Fruit fly (Drosophila melanogaster) whole organism, prepupa: Measurements from ENCODE around the gene CG3032.

Experiments
- CG10631 ChIP-seq: fragments of 200-800 bp; sonication (Bioruptor generic); optimal IDR thresholded peaks from 2 replicates; lab custom pipeline; 2016; ENCODE audit warnings: missing biosample characterization, missing genetic modification characterization
- CG10669 ChIP-seq: fragments of 200-800 bp; sonication (Bioruptor generic); optimal IDR thresholded peaks from 3 replicates; lab custom pipeline; 2018; ENCODE audit warnings: missing biosample characterization, mild to moderate bottlenecking, missing genetic modification characterization, moderate library complexity
- CG11762 ChIP-seq: fragments of 200-800 bp; sonication (Bioruptor generic); optimal IDR thresholded peaks from 3 replicates; lab custom pipeline; 2016; ENCODE audit warnings: missing biosample characterization, missing genetic modification characterization; ENCODE audit not compliant: insufficient read depth
- CG11902 ChIP-seq: fragments of 200-800 bp; sonication (Bioruptor generic); optimal IDR thresholded peaks from 3 replicates; lab custom pipeline; 2016; ENCODE audit warnings: missing biosample characterization, missing genetic modification characterization
- CG15336 ChIP-seq: fragments of 200-800 bp; sonication (Bioruptor generic); IDR thresholded peaks from 2 replicates; pipeline ENCODE4 v1.3.6; 2022; ENCODE audit warnings: missing biosample characterization, missing genetic modification characterization
- CG1621 ChIP-seq: fragments of 200-800 bp; sonication (Bioruptor generic); optimal IDR thresholded peaks from 3 replicates; lab custom pipeline; 2018; ENCODE audit warnings: missing biosample characterization, mild to moderate bottlenecking, missing genetic modification characterization
- CG3032 ChIP-seq: fragments of 200-800 bp; optimal IDR thresholded peaks from 2 replicates; lab custom pipeline; 2019; ENCODE audit warnings: missing biosample characterization, mild to moderate bottlenecking, missing genetic modification characterization, moderate library complexity
- CG31627 ChIP-seq: fragments of 200-800 bp; sonication (Bioruptor generic); optimal IDR thresholded peaks from 3 replicates; lab custom pipeline; 2016; ENCODE audit warnings: missing biosample characterization, missing genetic modification characterization
- CG32006 ChIP-seq: fragments of 200-800 bp; sonication (Bioruptor generic); optimal IDR thresholded peaks from 3 replicates; lab custom pipeline; 2017; ENCODE audit warnings: missing biosample characterization, mild to moderate bottlenecking, missing genetic modification characterization
- CG34406 ChIP-seq: fragments of 200-800 bp; sonication (Bioruptor generic); optimal IDR thresholded peaks from 3 replicates; lab custom pipeline; 2016; ENCODE audit warnings: missing biosample characterization, missing genetic modification characterization
- CG4318 ChIP-seq: fragments of 200-800 bp; sonication (Bioruptor generic); optimal IDR thresholded peaks from 3 replicates; lab custom pipeline; 2017; ENCODE audit warnings: missing biosample characterization, mild to moderate bottlenecking, missing genetic modification characterization
- CG6163 ChIP-seq: fragments of 200-800 bp; sonication (Bioruptor generic); IDR thresholded peaks from 3 replicates; pipeline ENCODE4 v1.3.6; 2022; ENCODE audit warnings: missing biosample characterization, missing genetic modification characterization
- CG6792 ChIP-seq: fragments of 200-800 bp; sonication (Bioruptor generic); optimal IDR thresholded peaks from 3 replicates; lab custom pipeline; 2016; ENCODE audit warnings: missing biosample characterization, missing genetic modification characterization
- CG8119 ChIP-seq: fragments of 200-800 bp; sonication (Bioruptor generic); IDR thresholded peaks from 3 replicates; pipeline ENCODE4 v1.3.6; 2022; ENCODE audit warnings: missing biosample characterization, missing genetic modification characterization
- CG8319 ChIP-seq: fragments of 200-800 bp; sonication (Bioruptor generic); optimal IDR thresholded peaks from 3 replicates; lab custom pipeline; 2016; ENCODE audit warnings: missing biosample characterization, missing genetic modification characterization
- CG9139 ChIP-seq: fragments of 200-800 bp; sonication (Bioruptor generic); optimal IDR thresholded peaks from 3 replicates; lab custom pipeline; 2017; ENCODE audit warnings: missing biosample characterization, mild to moderate bottlenecking, missing genetic modification characterization
- Eip75B ChIP-seq: fragments of 200-800 bp; sonication (Bioruptor generic); optimal IDR thresholded peaks from 3 replicates; lab custom pipeline; 2016; ENCODE audit warnings: missing biosample characterization, missing genetic modification characterization
- Eip78C ChIP-seq: fragments of 200-800 bp; sonication (Bioruptor generic); peaks from one replicate; lab custom pipeline; 2016; ENCODE audit warnings: missing biosample characterization, missing genetic modification characterization
- Eip93F ChIP-seq: fragments of 200-800 bp; sonication (Bioruptor generic); optimal IDR thresholded peaks from 2 replicates; lab custom pipeline; 2016; ENCODE audit warnings: missing biosample characterization, mild to moderate bottlenecking, missing genetic modification characterization
- Ets96B ChIP-seq: fragments of 200-800 bp; optimal IDR thresholded peaks from 2 replicates; lab custom pipeline; 2019; ENCODE audit warnings: missing biosample characterization, mild to moderate bottlenecking, missing genetic modification characterization, moderate library complexity
- Gug ChIP-seq: fragments of 200-800 bp; sonication (Bioruptor generic); IDR thresholded peaks from 2 replicates; pipeline ENCODE4 v1.3.6; 2022; ENCODE audit warnings: missing biosample characterization, missing genetic modification characterization
- Hr39 ChIP-seq: fragments of 200-800 bp; sonication (Bioruptor generic); optimal IDR thresholded peaks from 2 replicates; lab custom pipeline; 2016; ENCODE audit warnings: missing biosample characterization, missing genetic modification characterization
- Hr4 ChIP-seq: fragments of 200-800 bp; sonication (Bioruptor generic); optimal IDR thresholded peaks from 3 replicates; lab custom pipeline; 2016; ENCODE audit warnings: missing biosample characterization, missing genetic modification characterization
- Lpt ChIP-seq: fragments of 200-800 bp; sonication (Bioruptor generic); optimal IDR thresholded peaks from 3 replicates; lab custom pipeline; 2016; ENCODE audit warnings: missing biosample characterization, missing genetic modification characterization
- Met ChIP-seq: fragments of 200-800 bp; sonication (Bioruptor generic); optimal IDR thresholded peaks from 3 replicates; lab custom pipeline; 2016; ENCODE audit warnings: missing biosample characterization, missing genetic modification characterization
- OdsH ChIP-seq: fragments of 200-800 bp; sonication (Bioruptor generic); optimal IDR thresholded peaks from 3 replicates; lab custom pipeline; 2016; ENCODE audit warnings: missing biosample characterization, missing genetic modification characterization
- Smox ChIP-seq: fragments of 200-800 bp; sonication (Bioruptor generic); optimal IDR thresholded peaks from 3 replicates; lab custom pipeline; 2016; ENCODE audit warnings: missing biosample characterization, missing genetic modification characterization
- Sox102F ChIP-seq: fragments of 200-800 bp; sonication (Bioruptor generic); optimal IDR thresholded peaks from 2 replicates; lab custom pipeline; 2016; ENCODE audit warnings: missing biosample characterization, mild to moderate bottlenecking, missing genetic modification characterization
- Sox14 ChIP-seq: fragments of 200-800 bp; sonication (Bioruptor generic); optimal IDR thresholded peaks from 3 replicates; lab custom pipeline; 2016; ENCODE audit warnings: missing biosample characterization, missing genetic modification characterization
- Sox15 ChIP-seq: fragments of 200-800 bp; sonication (Bioruptor generic); optimal IDR thresholded peaks from 3 replicates; lab custom pipeline; 2016; ENCODE audit warnings: missing biosample characterization, missing genetic modification characterization
- achi ChIP-seq: fragments of 200-800 bp; sonication (Bioruptor generic); optimal IDR thresholded peaks from 3 replicates; lab custom pipeline; 2016; ENCODE audit warnings: missing biosample characterization, missing genetic modification characterization
- acj6 ChIP-seq: fragments of 200-800 bp; sonication (Bioruptor generic); optimal IDR thresholded peaks from 3 replicates; lab custom pipeline; 2016; ENCODE audit warnings: missing biosample characterization, missing genetic modification characterization
- dsx ChIP-seq: fragments of 200-800 bp; optimal IDR thresholded peaks from 3 replicates; lab custom pipeline; 2019; ENCODE audit warnings: missing biosample characterization, mild to moderate bottlenecking, missing genetic modification characterization, moderate library complexity; ENCODE audit not compliant: poor library complexity, severe bottlenecking
- eg ChIP-seq: fragments of 200-800 bp; sonication (Bioruptor generic); IDR thresholded peaks from 3 replicates; pipeline ENCODE4 v1.3.6; 2022; ENCODE audit warnings: missing biosample characterization, missing genetic modification characterization
- esn ChIP-seq: fragments of 200-800 bp; sonication (Bioruptor generic); optimal IDR thresholded peaks from 2 replicates; lab custom pipeline; 2016; ENCODE audit warnings: missing biosample characterization, mild to moderate bottlenecking, missing genetic modification characterization, moderate library complexity
- fd59A ChIP-seq: fragments of 200-800 bp; sonication (Bioruptor generic); optimal IDR thresholded peaks from 2 replicates; lab custom pipeline; 2017; ENCODE audit warnings: missing biosample characterization, mild to moderate bottlenecking, missing genetic modification characterization, missing genetic modification reagents
- fd85E ChIP-seq: fragments of 200-800 bp; sonication (Bioruptor generic); optimal IDR thresholded peaks from 3 replicates; lab custom pipeline; 2016; ENCODE audit warnings: missing biosample characterization, missing genetic modification characterization
- fkh ChIP-seq: fragments of 200-800 bp; sonication (Bioruptor generic); optimal IDR thresholded peaks from 3 replicates; lab custom pipeline; 2017; ENCODE audit warnings: missing biosample characterization, mild to moderate bottlenecking, missing genetic modification characterization, moderate library complexity
- net ChIP-seq: fragments of 200-800 bp; sonication (Bioruptor generic); optimal IDR thresholded peaks from 3 replicates; lab custom pipeline; 2016; ENCODE audit warnings: missing biosample characterization, missing genetic modification characterization
- pdm3 ChIP-seq: fragments of 200-800 bp; sonication (Bioruptor generic); optimal IDR thresholded peaks from 3 replicates; lab custom pipeline; 2016; ENCODE audit warnings: missing biosample characterization, missing genetic modification characterization
- spab ChIP-seq: fragments of 200-800 bp; sonication (Bioruptor generic); optimal IDR thresholded peaks from 2 replicates; lab custom pipeline; 2017; ENCODE audit warnings: missing biosample characterization, mild to moderate bottlenecking, missing genetic modification characterization, missing genetic modification reagents
- svp ChIP-seq: fragments of 200-800 bp; sonication (Bioruptor generic); peaks from one replicate; lab custom pipeline; 2016; ENCODE audit warnings: missing biosample characterization, missing genetic modification characterization
- topi ChIP-seq: fragments of 200-800 bp; sonication (Bioruptor generic); optimal IDR thresholded peaks from 3 replicates; lab custom pipeline; 2016; ENCODE audit warnings: missing biosample characterization, missing genetic modification characterization
- vri ChIP-seq: fragments of 200-800 bp; sonication (Bioruptor generic); optimal IDR thresholded peaks from 3 replicates; lab custom pipeline; 2016; ENCODE audit warnings: missing biosample characterization, mild to moderate bottlenecking, missing genetic modification characterization

Gene CG3032

dm6 chrX:7008102-7009087, 5.3 kb downstream of the CG3032 start (continued):
- TF ChIP-seq CG9139 (GFP tag; lab: Kevin White, UChicago) (peak; percentile 25), CG10669 (peak; percentile 75), fkh (GFP tag; lab: Kevin White, UChicago) (no peak), spab (GFP tag; lab: Kevin White, UChicago) (peak; percentile 65), CG1621 (tag; lab: Kevin White, UChicago) (peak; percentile 59), Gug (GFP tag; lab: Robert Waterston, UW) (peak; percentile 61), net (GFP tag; lab: Kevin White, UChicago) (peak; percentile 62), achi (GFP tag; lab: Kevin White, UChicago) (peak; percentile 69), fd59A (GFP tag; lab: Kevin White, UChicago) (peak; percentile 70), esn (GFP tag; lab: Kevin White, UChicago) (peak; percentile 72), pdm3 (peak; percentile 75), Lpt (peak; percentile 61), CG11902 (GFP tag; lab: Kevin White, UChicago) (peak; percentile 40), eg (peak; percentile 78), Eip78C (GFP tag; lab: Kevin White, UChicago) (peak; percentile 89), fd85E (GFP tag; lab: Kevin White, UChicago) (no peak), CG32006 (GFP tag; lab: Kevin White, UChicago) (peak; percentile 73), Sox14 (GFP tag; lab: Kevin White, UChicago) (peak; percentile 64), Eip93F (GFP tag; lab: Kevin White, UChicago) (no peak), svp (GFP tag; lab: Kevin White, UChicago) (peak; percentile 74), acj6 (GFP tag; lab: Kevin White, UChicago) (peak; percentile 67), CG8319 (GFP tag; lab: Kevin White, UChicago) (no peak), CG11762 (peak; percentile 58), Eip75B (peak; percentile 72)

- TF ChIP-seq vri (GFP tag; lab: Kevin White, UChicago) (peak; percentile 12), svp (GFP tag; lab: Kevin White, UChicago) (peak; percentile 26), Lpt (no peak), topi (GFP tag; lab: Kevin White, UChicago) (peak; percentile 37), CG11762 (no peak), CG34406 (GFP tag; lab: Kevin White, UChicago) (peak; percentile 6), CG6163 (GFP tag; lab: Robert Waterston, UW) (peak; percentile 19; the same call in 1 of the 3 replicates), CG8119 (GFP tag; lab: Robert Waterston, UW) (no peak), CG10631 (peak; percentile 24), Hr39 (GFP tag; lab: Kevin White, UChicago) (peak; percentile 19), Ets96B (no peak), CG1621 (tag; lab: Kevin White, UChicago) (no peak), pdm3 (peak; percentile 37), CG15336 (GFP tag; lab: Robert Waterston, UW) (no peak), CG8319 (GFP tag; lab: Kevin White, UChicago) (no peak), CG10669 (peak; percentile 19), achi (GFP tag; lab: Kevin White, UChicago) (peak; percentile 30), CG4318 (GFP tag; lab: Kevin White, UChicago) (no peak), Hr4 (GFP tag; lab: Kevin White, UChicago) (no peak), dsx (GFP tag; lab: Kevin White, UChicago) (peak; percentile 6), Met (GFP tag; lab: Kevin White, UChicago) (peak; percentile 51), CG31627 (GFP tag; lab: Kevin White, UChicago) (peak; percentile 19), Sox102F (GFP tag; lab: Kevin White, UChicago) (peak; percentile 30), Sox15 (GFP tag; lab: Kevin White, UChicago) (no peak), CG3032 (tag; lab: Kevin White, UChicago) (peak; percentile 27), esn (GFP tag; lab: Kevin White, UChicago) (peak; percentile 49), Eip78C (GFP tag; lab: Kevin White, UChicago) (peak; percentile 76), OdsH (GFP tag; lab: Kevin White, UChicago) (peak; percentile 26), fd59A (GFP tag; lab: Kevin White, UChicago) (no peak), CG11902 (GFP tag; lab: Kevin White, UChicago) (no peak), net (GFP tag; lab: Kevin White, UChicago) (peak; percentile 0), spab (GFP tag; lab: Kevin White, UChicago) (no peak), CG6792 (GFP tag; lab: Kevin White, UChicago) (peak; percentile 1), Smox (GFP tag; lab: Kevin White, UChicago) (peak; percentile 29)
Observed at dm6 chrX:7007693-7008092, 6.0 kb downstream of the CG3032 start.
